Fruit fly (Drosophila melanogaster) whole organism, prepupa: ENCODE results near the gene red.

Source experiments
- CG10669 ChIP-seq: fragments of 200-800 bp; sonication (Bioruptor generic); optimal IDR thresholded peaks from 3 replicates; lab custom pipeline; 2018; ENCODE audit warnings: missing biosample characterization, mild to moderate bottlenecking, missing genetic modification characterization, moderate library complexity
- CG11902 ChIP-seq: fragments of 200-800 bp; sonication (Bioruptor generic); optimal IDR thresholded peaks from 3 replicates; lab custom pipeline; 2016; ENCODE audit warnings: missing biosample characterization, missing genetic modification characterization
- CG31627 ChIP-seq: fragments of 200-800 bp; sonication (Bioruptor generic); optimal IDR thresholded peaks from 3 replicates; lab custom pipeline; 2016; ENCODE audit warnings: missing biosample characterization, missing genetic modification characterization
- CG6792 ChIP-seq: fragments of 200-800 bp; sonication (Bioruptor generic); optimal IDR thresholded peaks from 3 replicates; lab custom pipeline; 2016; ENCODE audit warnings: missing biosample characterization, missing genetic modification characterization
- Hr39 ChIP-seq: fragments of 200-800 bp; sonication (Bioruptor generic); optimal IDR thresholded peaks from 2 replicates; lab custom pipeline; 2016; ENCODE audit warnings: missing biosample characterization, missing genetic modification characterization
- Lpt ChIP-seq: fragments of 200-800 bp; sonication (Bioruptor generic); optimal IDR thresholded peaks from 3 replicates; lab custom pipeline; 2016; ENCODE audit warnings: missing biosample characterization, missing genetic modification characterization
- Smox ChIP-seq: fragments of 200-800 bp; sonication (Bioruptor generic); optimal IDR thresholded peaks from 3 replicates; lab custom pipeline; 2016; ENCODE audit warnings: missing biosample characterization, missing genetic modification characterization
- fd59A ChIP-seq: fragments of 200-800 bp; sonication (Bioruptor generic); optimal IDR thresholded peaks from 2 replicates; lab custom pipeline; 2017; ENCODE audit warnings: missing biosample characterization, mild to moderate bottlenecking, missing genetic modification characterization, missing genetic modification reagents
- vri ChIP-seq: fragments of 200-800 bp; sonication (Bioruptor generic); optimal IDR thresholded peaks from 3 replicates; lab custom pipeline; 2016; ENCODE audit warnings: missing biosample characterization, mild to moderate bottlenecking, missing genetic modification characterization

- TF ChIP-seq CG31627 (no peak), Smox (GFP tag; lab: Kevin White, UChicago) (no peak), vri (no peak), fd59A (GFP tag; lab: Kevin White, UChicago) (no peak), Hr39 (GFP tag; lab: Kevin White, UChicago) (no peak), Lpt (GFP tag; lab: Kevin White, UChicago) (no peak), CG11902 (GFP tag; lab: Kevin White, UChicago) (no peak), CG6792 (GFP tag; lab: Kevin White, UChicago) (no peak), CG10669 (GFP tag; lab: Kevin White, UChicago) (no peak)
Measured at dm6 chr3R:14315912-14316444, 27.1 kb downstream of the red start, which contains the start of gene Set8.
